Worm (Caenorhabditis elegans) whole organism, L4/young adult: ENCODE measurements around the gene C07A9.10.

ENCODE experiments used
- W03F9.2 ChIP-seq: fragments of 150-350 bp; optimal IDR thresholded peaks from 2 replicates; lab custom pipeline; 2014; ENCODE audit warnings: missing biosample characterization, missing genetic modification characterization
- dao-5 ChIP-seq: sonication (generic microtip); optimal IDR thresholded peaks from 2 replicates; lab custom pipeline; 2016; ENCODE audit warnings: missing genotype, missing genetic modification characterization, moderate library complexity, missing compliant biosample characterization
- him-1 ChIP-seq: sonication (generic microtip); optimal IDR thresholded peaks from 2 replicates; lab custom pipeline; 2016; ENCODE audit warnings: missing genotype, missing genetic modification reagents, missing genetic modification characterization, missing compliant biosample characterization

Gene C07A9.10

DNA sequence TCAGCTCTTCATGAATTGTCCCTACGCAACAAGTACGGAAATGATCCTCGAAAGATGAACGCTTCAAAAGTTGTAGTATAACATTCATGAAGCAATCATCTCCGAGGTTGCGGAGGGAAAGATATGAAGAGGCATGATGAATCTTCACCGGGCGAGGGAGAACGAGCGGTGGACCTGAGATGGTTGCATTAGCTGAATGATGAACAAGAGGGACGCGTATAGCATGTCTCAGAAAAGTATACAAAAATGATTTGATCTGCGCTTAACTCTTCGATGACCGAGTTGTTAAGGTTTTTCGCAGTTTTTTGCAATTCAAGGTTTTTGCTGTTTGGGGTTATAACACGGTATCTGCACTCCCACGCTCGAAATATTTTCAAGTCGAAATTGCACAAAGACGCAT, at the start of gene C07A9.10:
C07A9.10 (minus strand) TSS at position 101 of the 400 bp plus-strand sequence.
- TF ChIP-seq him-1 (tag; lab: Kevin White, UChicago) (no peak), dao-5 (tag; lab: Kevin White, UChicago) (no peak), W03F9.2 (tag; lab: Kevin White, UChicago) (no peak)

DNA sequence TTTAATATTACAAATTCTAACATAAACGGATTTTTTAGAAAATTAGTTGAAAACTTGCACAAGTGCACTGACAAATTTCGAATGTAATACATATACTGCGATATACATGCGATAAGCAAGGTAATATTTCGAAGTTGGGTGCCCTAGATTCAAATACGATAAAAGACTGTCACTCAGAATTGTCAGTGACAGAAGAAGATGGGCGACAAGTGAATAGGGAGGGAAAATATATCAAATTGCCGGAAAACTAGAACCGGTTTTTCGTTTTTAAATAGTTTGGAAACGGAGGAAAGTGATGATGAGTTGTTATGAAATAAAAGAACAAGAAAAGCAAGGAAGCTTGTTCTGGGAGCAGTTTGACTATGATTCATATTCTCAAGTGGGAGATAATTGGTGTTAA, 48.2 kb upstream of the C07A9.10 start:
- no peak for TF ChIP-seq W03F9.2 (tag; lab: Kevin White, UChicago)
- no peak for TF ChIP-seq him-1 (tag; lab: Kevin White, UChicago)
- no peak for TF ChIP-seq dao-5 (tag; lab: Kevin White, UChicago)

DNA sequence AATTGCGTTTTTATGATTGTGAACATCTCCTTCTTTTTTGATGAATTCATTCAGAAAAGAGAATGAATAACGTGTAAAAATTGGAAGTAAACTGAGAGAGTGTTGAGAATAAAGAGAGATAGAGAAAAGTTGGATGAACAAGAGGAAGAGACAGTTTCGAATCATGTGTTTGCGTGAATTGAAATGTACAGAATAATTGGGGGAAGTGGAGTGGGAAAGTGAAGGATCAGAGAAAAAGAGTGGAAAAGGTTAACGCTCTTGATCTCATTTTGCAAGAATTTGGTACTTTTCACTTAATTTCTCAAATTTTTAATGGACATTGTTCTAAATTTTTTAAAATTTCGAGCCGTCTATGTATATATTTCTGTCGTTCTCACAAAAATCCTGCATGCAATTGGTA, 47.5 kb upstream of the C07A9.10 start:
- TF ChIP-seq him-1 (tag; lab: Kevin White, UChicago) (no peak), dao-5 (tag; lab: Kevin White, UChicago) (no peak), W03F9.2 (tag; lab: Kevin White, UChicago) (no peak)

DNA sequence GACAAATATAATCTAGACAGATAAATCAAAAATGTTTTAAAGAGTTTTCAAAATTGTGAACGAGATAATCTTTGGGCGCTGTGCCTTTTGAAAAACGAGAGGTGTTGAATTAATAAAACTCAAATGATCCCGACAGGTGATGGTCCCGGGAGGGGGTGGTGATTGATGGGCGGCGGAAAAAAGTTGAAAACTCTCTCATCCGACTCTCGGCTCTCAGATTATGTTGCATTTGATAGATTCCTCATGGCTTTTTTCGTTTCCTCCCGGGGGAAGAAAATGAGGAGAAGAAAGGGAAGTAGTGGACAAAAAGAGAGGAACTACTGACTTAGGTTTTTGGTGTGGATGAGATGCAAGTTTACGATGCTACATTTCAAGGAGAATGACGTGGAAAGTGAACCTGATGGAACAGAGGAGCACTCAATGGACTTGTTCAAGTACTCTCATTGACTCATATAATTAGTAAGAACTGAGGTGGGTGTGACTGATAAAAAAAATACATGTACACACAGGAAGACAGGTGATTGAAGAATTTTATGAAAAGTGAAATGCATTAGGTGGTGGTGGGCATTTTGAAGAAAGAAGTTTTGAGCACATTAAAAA, 45.6 kb upstream of the C07A9.10 start:
- TF ChIP-seq him-1 (tag; lab: Kevin White, UChicago) (no peak), dao-5 (tag; lab: Kevin White, UChicago) (no peak), W03F9.2 (tag; lab: Kevin White, UChicago) (no peak)

DNA sequence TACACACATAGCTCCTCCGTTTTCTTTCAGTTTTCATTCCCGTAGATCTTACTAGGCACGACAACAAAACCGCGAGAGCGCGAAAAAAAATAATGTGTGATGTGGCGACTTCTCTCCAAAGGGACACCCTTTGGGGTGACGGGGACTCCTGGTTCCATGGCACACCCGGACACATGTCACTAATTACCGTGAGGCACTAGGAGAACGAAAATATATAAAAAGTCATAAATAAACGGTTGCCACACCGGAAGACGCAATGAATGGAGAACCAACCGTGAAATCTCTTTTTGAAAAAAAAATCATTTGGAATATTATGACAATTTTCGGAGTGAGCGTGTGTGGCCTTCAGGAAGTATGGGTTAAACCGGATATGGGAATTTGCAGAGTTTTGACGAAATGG, 44.5 kb upstream of the C07A9.10 start:
- TF ChIP-seq him-1 (tag; lab: Kevin White, UChicago) (no peak), W03F9.2 (tag; lab: Kevin White, UChicago) (no peak), dao-5 (tag; lab: Kevin White, UChicago) (no peak)

DNA sequence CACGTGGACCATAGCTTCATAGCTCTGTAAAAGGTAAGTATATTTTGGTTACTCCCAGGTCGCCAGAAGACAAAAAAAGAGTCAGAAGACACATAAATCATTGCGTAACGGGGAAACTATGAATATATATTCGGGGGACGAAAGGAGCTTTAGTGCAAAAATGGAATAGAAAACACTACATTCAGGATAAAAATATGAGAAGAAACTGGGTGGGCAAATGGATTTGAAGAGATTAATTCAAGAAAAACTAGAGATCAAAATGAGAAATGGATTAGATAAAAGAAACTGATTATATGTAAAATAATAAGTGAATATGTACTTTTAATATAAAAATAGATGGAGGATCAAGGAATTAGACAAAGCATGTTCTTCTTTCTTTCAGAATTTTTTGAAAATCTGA, 41.6 kb upstream of the C07A9.10 start, which contains the start of gene C07A9.12:
C07A9.12 (minus strand) TSS at position 101 of the 400 bp plus-strand sequence.
- TF ChIP-seq dao-5 (tag; lab: Kevin White, UChicago) = no peak
- no peak for TF ChIP-seq him-1 (tag; lab: Kevin White, UChicago)
- TF ChIP-seq W03F9.2 (tag; lab: Kevin White, UChicago) = no peak

DNA sequence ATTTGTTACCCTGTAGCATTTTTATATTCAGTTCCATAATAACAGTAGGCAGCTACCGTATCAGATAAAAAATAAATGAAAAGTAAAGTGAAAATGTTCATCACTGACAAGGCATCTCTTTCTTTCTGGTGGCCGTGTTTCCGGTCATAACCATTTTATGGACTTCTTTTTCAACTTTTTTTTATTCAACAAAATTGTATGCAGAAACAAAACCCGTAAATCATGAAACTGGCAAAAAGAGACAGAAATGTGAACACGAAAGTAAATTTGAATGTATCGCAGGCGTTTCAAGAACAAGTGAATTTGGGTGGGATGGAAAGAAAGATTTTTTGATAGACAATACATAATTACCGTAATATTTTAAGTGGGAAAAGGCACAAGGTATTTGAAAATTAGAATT, 39.3 kb upstream of the C07A9.10 start, which contains the start of gene clec-162:
clec-162 (minus strand) TSS at position 101 of the 400 bp plus-strand sequence.
- no peak for TF ChIP-seq dao-5 (tag; lab: Kevin White, UChicago)
- no peak for TF ChIP-seq him-1 (tag; lab: Kevin White, UChicago)
- TF ChIP-seq W03F9.2 (tag; lab: Kevin White, UChicago) = no peak

DNA sequence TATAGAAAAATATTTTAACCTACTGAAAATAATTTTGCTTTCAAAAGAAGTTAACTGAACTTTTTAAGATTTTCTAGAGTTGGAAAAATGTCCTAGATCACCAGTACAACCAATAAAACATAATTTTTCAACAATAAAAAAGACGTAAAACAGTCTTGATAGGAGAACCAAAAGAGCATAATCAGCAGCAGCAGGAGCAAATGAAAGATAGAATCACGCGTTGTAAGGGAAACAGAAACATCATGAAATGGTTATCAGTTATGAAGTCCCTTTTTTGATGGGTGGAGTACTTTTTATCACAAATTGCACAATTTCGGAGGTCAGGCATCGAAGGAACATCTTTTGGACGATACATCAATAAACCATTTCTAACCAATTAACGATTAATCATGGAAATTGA, 36.1 kb upstream of the C07A9.10 start:
- TF ChIP-seq W03F9.2 (tag; lab: Kevin White, UChicago) (no peak), him-1 (tag; lab: Kevin White, UChicago) (no peak), dao-5 (tag; lab: Kevin White, UChicago) (no peak)

DNA sequence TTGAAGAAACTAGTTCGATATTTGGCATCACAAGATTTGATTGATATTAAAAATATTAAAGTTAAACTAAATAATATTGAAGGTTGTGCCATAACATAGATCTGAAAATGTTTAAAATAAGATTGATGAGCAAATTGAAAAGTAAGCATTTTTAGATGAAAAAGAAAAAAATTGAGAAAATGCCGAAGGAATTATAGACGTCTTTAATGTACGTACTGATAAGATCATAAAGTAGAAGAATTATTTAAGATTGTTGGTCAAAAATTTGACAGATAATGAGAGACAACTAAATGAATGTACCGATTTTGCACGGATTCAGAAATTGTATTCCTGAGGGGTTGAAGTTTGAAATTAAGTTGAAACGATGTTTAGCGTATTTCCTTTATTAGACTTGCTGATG, 34.3 kb upstream of the C07A9.10 start, which contains the start of gene ncx-7:
ncx-7 (minus strand) TSS at position 101 of the 400 bp plus-strand sequence.
- no peak for TF ChIP-seq him-1 (tag; lab: Kevin White, UChicago)
- TF ChIP-seq dao-5 (tag; lab: Kevin White, UChicago) = no peak
- TF ChIP-seq W03F9.2 (tag; lab: Kevin White, UChicago) = no peak

DNA sequence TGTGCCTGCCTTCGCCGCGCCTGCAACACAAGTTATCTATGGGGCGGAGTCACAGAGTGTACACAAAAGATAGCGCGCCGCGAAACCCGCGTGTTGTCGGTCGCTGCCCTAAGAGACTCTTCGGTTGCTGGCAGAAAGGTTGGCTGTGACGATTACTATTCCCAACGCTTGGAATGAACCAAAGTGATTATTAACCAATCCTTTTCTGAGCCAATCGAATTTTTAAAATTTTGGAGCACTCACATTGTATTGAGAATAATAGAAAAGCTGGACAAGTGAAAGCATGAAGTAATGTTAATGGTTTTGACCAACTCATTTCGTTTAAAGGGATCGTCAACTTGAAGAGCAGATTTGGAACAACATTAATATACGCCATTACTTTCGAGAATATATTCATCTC, 31.4 kb upstream of the C07A9.10 start:
- no peak for TF ChIP-seq him-1 (tag; lab: Kevin White, UChicago)
- TF ChIP-seq dao-5 (tag; lab: Kevin White, UChicago) = peak; percentile 32
- TF ChIP-seq W03F9.2 (tag; lab: Kevin White, UChicago) = peak; percentile 32

DNA sequence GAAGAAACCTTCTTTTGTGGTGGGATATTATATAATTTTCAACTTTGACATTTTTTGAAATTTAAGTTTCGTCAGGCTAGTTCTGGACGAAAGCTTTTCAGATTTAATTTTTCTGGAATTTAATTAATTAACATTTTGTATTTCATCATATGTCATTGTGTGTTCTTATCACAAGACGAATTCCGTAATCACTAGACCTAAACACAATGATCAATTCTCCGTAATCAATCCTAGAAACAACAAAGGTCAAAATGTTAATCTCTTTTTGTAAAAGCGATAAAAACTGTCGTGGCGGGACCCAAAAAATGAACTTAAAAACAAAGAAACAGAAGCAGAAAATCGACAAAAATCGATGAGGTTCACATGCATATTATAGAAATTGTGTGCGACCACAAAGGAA, 28.9 kb upstream of the C07A9.10 start:
- no peak for TF ChIP-seq W03F9.2 (tag; lab: Kevin White, UChicago)
- no peak for TF ChIP-seq dao-5 (tag; lab: Kevin White, UChicago)
- no peak for TF ChIP-seq him-1 (tag; lab: Kevin White, UChicago)

DNA sequence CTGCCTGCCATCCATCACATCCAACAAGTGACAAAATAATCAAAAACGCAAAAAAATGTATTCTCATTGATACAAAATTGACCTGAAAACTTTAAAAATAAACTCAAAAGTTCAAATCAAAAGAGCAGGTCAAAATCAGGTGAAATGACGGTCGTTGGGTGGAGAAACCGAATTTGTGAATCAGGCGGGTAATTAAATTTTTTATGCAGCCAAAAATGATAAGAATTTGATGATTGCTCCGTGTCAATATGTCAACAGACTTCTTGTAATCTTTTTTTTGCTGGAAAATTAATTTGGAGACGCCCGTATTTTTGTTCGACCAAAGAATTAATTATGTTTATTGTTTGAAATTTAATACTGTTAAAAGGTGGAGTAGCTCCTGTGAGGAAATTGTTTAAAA, 28.0 kb upstream of the C07A9.10 start, which contains the start of gene ncx-6:
ncx-6 (minus strand) TSS at position 88 of the 400 bp plus-strand sequence.
- TF ChIP-seq him-1 (tag; lab: Kevin White, UChicago) (no peak), W03F9.2 (tag; lab: Kevin White, UChicago) (no peak), dao-5 (tag; lab: Kevin White, UChicago) (no peak)

DNA sequence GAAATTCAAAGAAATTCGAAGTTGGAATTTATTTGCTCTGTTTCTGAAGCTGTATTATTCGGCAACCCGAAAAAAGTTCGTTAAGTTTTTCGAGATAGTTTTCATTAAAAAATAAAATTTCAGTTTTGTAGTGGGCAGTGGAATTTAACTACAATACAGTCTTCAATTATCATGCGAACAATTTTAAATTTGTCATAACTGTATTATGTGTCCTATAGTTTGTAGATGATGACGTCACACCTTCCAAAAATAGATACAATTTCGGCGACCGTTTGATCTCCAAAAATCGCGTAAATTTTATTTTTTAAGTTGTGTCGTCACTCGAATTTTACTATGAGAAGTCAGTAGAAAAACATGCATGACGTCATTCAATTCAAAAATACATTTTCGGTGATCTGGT, 27.3 kb upstream of the C07A9.10 start:
- no peak for TF ChIP-seq W03F9.2 (tag; lab: Kevin White, UChicago)

DNA sequence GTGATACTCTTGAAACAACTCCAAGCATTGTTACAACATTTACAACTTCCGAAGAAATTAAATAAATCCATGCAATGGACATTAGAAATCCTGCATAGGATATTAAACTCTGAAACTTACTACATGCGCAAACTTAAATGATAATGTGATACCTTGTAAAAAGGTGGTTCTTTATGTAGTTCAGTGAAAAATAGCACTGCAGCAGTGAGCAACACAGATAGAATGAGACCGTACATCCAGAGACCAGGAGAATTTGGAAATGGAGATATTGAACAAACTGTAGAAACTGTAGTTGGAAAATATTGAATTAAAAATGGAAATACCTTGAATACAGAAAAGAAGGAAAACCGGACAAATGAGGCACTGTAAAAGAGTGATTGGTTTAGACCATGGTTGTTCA, 25.3 kb upstream of the C07A9.10 start:
- TF ChIP-seq dao-5 (tag; lab: Kevin White, UChicago) (no peak), him-1 (tag; lab: Kevin White, UChicago) (no peak), W03F9.2 (tag; lab: Kevin White, UChicago) (no peak)
